Fruit fly (Drosophila melanogaster) whole organism, prepupa: Measurements from ENCODE around the gene Lsd-2.
A peak's percentile ranks its signal among the peaks of the same experiment; 100 is the strongest.

Experiments
- Blimp-1 ChIP-seq: fragments of 200-800 bp; sonication (Bioruptor generic); optimal IDR thresholded peaks from 3 replicates; lab custom pipeline; 2017; ENCODE audit warnings: missing biosample characterization, missing genetic modification characterization, mild to moderate bottlenecking, moderate library complexity, missing genetic modification reagents
- CG10631 ChIP-seq: fragments of 200-800 bp; sonication (Bioruptor generic); optimal IDR thresholded peaks from 2 replicates; lab custom pipeline; 2016; ENCODE audit warnings: missing biosample characterization, missing genetic modification characterization
- CG10669 ChIP-seq: fragments of 200-800 bp; sonication (Bioruptor generic); optimal IDR thresholded peaks from 3 replicates; lab custom pipeline; 2018; ENCODE audit warnings: missing biosample characterization, mild to moderate bottlenecking, missing genetic modification characterization, moderate library complexity
- CG11294 ChIP-seq: fragments of 200-800 bp; sonication (Bioruptor generic); IDR thresholded peaks from 2 replicates; pipeline ENCODE4 v1.3.6; 2022; ENCODE audit warnings: missing biosample characterization, missing genetic modification characterization
- CG11902 ChIP-seq: fragments of 200-800 bp; sonication (Bioruptor generic); optimal IDR thresholded peaks from 3 replicates; lab custom pipeline; 2016; ENCODE audit warnings: missing biosample characterization, missing genetic modification characterization
- CG15336 ChIP-seq: fragments of 200-800 bp; sonication (Bioruptor generic); IDR thresholded peaks from 2 replicates; pipeline ENCODE4 v1.3.6; 2022; ENCODE audit warnings: missing biosample characterization, missing genetic modification characterization
- CG16779 ChIP-seq: fragments of 200-800 bp; sonication (Bioruptor generic); optimal IDR thresholded peaks from 3 replicates; lab custom pipeline; 2017; ENCODE audit warnings: missing biosample characterization, mild to moderate bottlenecking, missing genetic modification characterization
- CG3032 ChIP-seq: fragments of 200-800 bp; optimal IDR thresholded peaks from 2 replicates; lab custom pipeline; 2019; ENCODE audit warnings: missing biosample characterization, mild to moderate bottlenecking, missing genetic modification characterization, moderate library complexity
- CG31627 ChIP-seq: fragments of 200-800 bp; sonication (Bioruptor generic); optimal IDR thresholded peaks from 3 replicates; lab custom pipeline; 2016; ENCODE audit warnings: missing biosample characterization, missing genetic modification characterization
- CG32006 ChIP-seq: fragments of 200-800 bp; sonication (Bioruptor generic); optimal IDR thresholded peaks from 3 replicates; lab custom pipeline; 2017; ENCODE audit warnings: missing biosample characterization, mild to moderate bottlenecking, missing genetic modification characterization
- CG34406 ChIP-seq: fragments of 200-800 bp; sonication (Bioruptor generic); optimal IDR thresholded peaks from 3 replicates; lab custom pipeline; 2016; ENCODE audit warnings: missing biosample characterization, missing genetic modification characterization
- CG3919 ChIP-seq: fragments of 200-800 bp; sonication (Bioruptor generic); optimal IDR thresholded peaks from 3 replicates; lab custom pipeline; 2016; ENCODE audit warnings: missing biosample characterization, missing genetic modification characterization
- CG4318 ChIP-seq: fragments of 200-800 bp; sonication (Bioruptor generic); optimal IDR thresholded peaks from 3 replicates; lab custom pipeline; 2017; ENCODE audit warnings: missing biosample characterization, mild to moderate bottlenecking, missing genetic modification characterization
- CG6163 ChIP-seq: fragments of 200-800 bp; sonication (Bioruptor generic); IDR thresholded peaks from 3 replicates; pipeline ENCODE4 v1.3.6; 2022; ENCODE audit warnings: missing biosample characterization, missing genetic modification characterization
- CG6276 ChIP-seq: fragments of 200-800 bp; sonication (Bioruptor generic); optimal IDR thresholded peaks from 2 replicates; lab custom pipeline; 2017; ENCODE audit warnings: missing biosample characterization, mild to moderate bottlenecking, missing genetic modification characterization
- CG6792 ChIP-seq: fragments of 200-800 bp; sonication (Bioruptor generic); optimal IDR thresholded peaks from 3 replicates; lab custom pipeline; 2016; ENCODE audit warnings: missing biosample characterization, missing genetic modification characterization
- CG6808 ChIP-seq: fragments of 200-800 bp; sonication (Bioruptor generic); optimal IDR thresholded peaks from 3 replicates; lab custom pipeline; 2017; ENCODE audit warnings: missing biosample characterization, missing genetic modification characterization, mild to moderate bottlenecking, moderate library complexity, missing genetic modification reagents
- CG6854 ChIP-seq: fragments of 200-800 bp; sonication (Bioruptor generic); optimal IDR thresholded peaks from 2 replicates; lab custom pipeline; 2017; ENCODE audit warnings: missing biosample characterization, mild to moderate bottlenecking, missing genetic modification characterization
- CG7368 ChIP-seq: fragments of 200-800 bp; sonication (Bioruptor generic); optimal IDR thresholded peaks from 3 replicates; lab custom pipeline; 2016; ENCODE audit warnings: missing biosample characterization, missing genetic modification characterization
- CG8319 ChIP-seq: fragments of 200-800 bp; sonication (Bioruptor generic); optimal IDR thresholded peaks from 3 replicates; lab custom pipeline; 2016; ENCODE audit warnings: missing biosample characterization, missing genetic modification characterization
- CG8632 ChIP-seq: fragments of 200-800 bp; sonication (Bioruptor generic); optimal IDR thresholded peaks from 3 replicates; lab custom pipeline; 2016; ENCODE audit warnings: missing biosample characterization, missing genetic modification characterization
- CG9139 ChIP-seq: fragments of 200-800 bp; sonication (Bioruptor generic); optimal IDR thresholded peaks from 3 replicates; lab custom pipeline; 2017; ENCODE audit warnings: missing biosample characterization, mild to moderate bottlenecking, missing genetic modification characterization
- Eip75B ChIP-seq: fragments of 200-800 bp; sonication (Bioruptor generic); optimal IDR thresholded peaks from 3 replicates; lab custom pipeline; 2016; ENCODE audit warnings: missing biosample characterization, missing genetic modification characterization
- Eip78C ChIP-seq: fragments of 200-800 bp; sonication (Bioruptor generic); peaks from one replicate; lab custom pipeline; 2016; ENCODE audit warnings: missing biosample characterization, missing genetic modification characterization
- Eip93F ChIP-seq: fragments of 200-800 bp; sonication (Bioruptor generic); optimal IDR thresholded peaks from 2 replicates; lab custom pipeline; 2016; ENCODE audit warnings: missing biosample characterization, mild to moderate bottlenecking, missing genetic modification characterization
- Ets21C ChIP-seq: fragments of 200-800 bp; sonication (Bioruptor generic); optimal IDR thresholded peaks from 3 replicates; lab custom pipeline; 2016; ENCODE audit warnings: missing biosample characterization, missing genetic modification characterization
- Ets96B ChIP-seq: fragments of 200-800 bp; optimal IDR thresholded peaks from 2 replicates; lab custom pipeline; 2019; ENCODE audit warnings: missing biosample characterization, mild to moderate bottlenecking, missing genetic modification characterization, moderate library complexity
- Gug ChIP-seq: fragments of 200-800 bp; sonication (Bioruptor generic); IDR thresholded peaks from 2 replicates; pipeline ENCODE4 v1.3.6; 2022; ENCODE audit warnings: missing biosample characterization, missing genetic modification characterization
- Hr38 ChIP-seq: sonication (Bioruptor generic); optimal IDR thresholded peaks from 2 replicates; lab custom pipeline; 2016; ENCODE audit warnings: missing biosample characterization, missing genetic modification characterization
- Hr39 ChIP-seq: fragments of 200-800 bp; sonication (Bioruptor generic); optimal IDR thresholded peaks from 2 replicates; lab custom pipeline; 2016; ENCODE audit warnings: missing biosample characterization, missing genetic modification characterization
- Hr4 ChIP-seq: fragments of 200-800 bp; sonication (Bioruptor generic); optimal IDR thresholded peaks from 3 replicates; lab custom pipeline; 2016; ENCODE audit warnings: missing biosample characterization, missing genetic modification characterization
- Lpt ChIP-seq: fragments of 200-800 bp; sonication (Bioruptor generic); optimal IDR thresholded peaks from 3 replicates; lab custom pipeline; 2016; ENCODE audit warnings: missing biosample characterization, missing genetic modification characterization
- Met ChIP-seq: fragments of 200-800 bp; sonication (Bioruptor generic); optimal IDR thresholded peaks from 3 replicates; lab custom pipeline; 2016; ENCODE audit warnings: missing biosample characterization, missing genetic modification characterization
- OdsH ChIP-seq: fragments of 200-800 bp; sonication (Bioruptor generic); optimal IDR thresholded peaks from 3 replicates; lab custom pipeline; 2016; ENCODE audit warnings: missing biosample characterization, missing genetic modification characterization
- Smox ChIP-seq: fragments of 200-800 bp; sonication (Bioruptor generic); optimal IDR thresholded peaks from 3 replicates; lab custom pipeline; 2016; ENCODE audit warnings: missing biosample characterization, missing genetic modification characterization
- Sox102F ChIP-seq: fragments of 200-800 bp; sonication (Bioruptor generic); optimal IDR thresholded peaks from 2 replicates; lab custom pipeline; 2016; ENCODE audit warnings: missing biosample characterization, mild to moderate bottlenecking, missing genetic modification characterization
- Sox14 ChIP-seq: fragments of 200-800 bp; sonication (Bioruptor generic); optimal IDR thresholded peaks from 3 replicates; lab custom pipeline; 2016; ENCODE audit warnings: missing biosample characterization, missing genetic modification characterization
- acj6 ChIP-seq: fragments of 200-800 bp; sonication (Bioruptor generic); optimal IDR thresholded peaks from 3 replicates; lab custom pipeline; 2016; ENCODE audit warnings: missing biosample characterization, missing genetic modification characterization
- dac ChIP-seq: fragments of 200-800 bp; sonication (Bioruptor generic); optimal IDR thresholded peaks from 2 replicates; lab custom pipeline; 2017; ENCODE audit warnings: missing biosample characterization, mild to moderate bottlenecking, missing genetic modification characterization
- dsx ChIP-seq: fragments of 200-800 bp; optimal IDR thresholded peaks from 3 replicates; lab custom pipeline; 2019; ENCODE audit warnings: missing biosample characterization, mild to moderate bottlenecking, missing genetic modification characterization, moderate library complexity; ENCODE audit not compliant: poor library complexity, severe bottlenecking
- esn ChIP-seq: fragments of 200-800 bp; sonication (Bioruptor generic); optimal IDR thresholded peaks from 2 replicates; lab custom pipeline; 2016; ENCODE audit warnings: missing biosample characterization, mild to moderate bottlenecking, missing genetic modification characterization, moderate library complexity
- fd85E ChIP-seq: fragments of 200-800 bp; sonication (Bioruptor generic); optimal IDR thresholded peaks from 3 replicates; lab custom pipeline; 2016; ENCODE audit warnings: missing biosample characterization, missing genetic modification characterization
- fkh ChIP-seq: fragments of 200-800 bp; sonication (Bioruptor generic); optimal IDR thresholded peaks from 3 replicates; lab custom pipeline; 2017; ENCODE audit warnings: missing biosample characterization, mild to moderate bottlenecking, missing genetic modification characterization, moderate library complexity
- net ChIP-seq: fragments of 200-800 bp; sonication (Bioruptor generic); optimal IDR thresholded peaks from 3 replicates; lab custom pipeline; 2016; ENCODE audit warnings: missing biosample characterization, missing genetic modification characterization
- ss ChIP-seq, 2 experiments: fragments of 200-800 bp; sonication (Bioruptor generic); optimal IDR thresholded peaks; 2 replicates in 1 of 2; 3 replicates in 1 of 2; lab custom pipeline; 2017 to 2018; ENCODE audit warnings: mild to moderate bottlenecking in 2 of 2, missing biosample characterization in 2 of 2, missing genetic modification characterization in 2 of 2, moderate library complexity in 1 of 2
- topi ChIP-seq: fragments of 200-800 bp; sonication (Bioruptor generic); optimal IDR thresholded peaks from 3 replicates; lab custom pipeline; 2016; ENCODE audit warnings: missing biosample characterization, missing genetic modification characterization

The Lsd-2 gene

dm6 chrX:15043700-15044225 lies 32.3 kb downstream of the Lsd-2 start, which contains the start of gene CG5541 (continued):
- TF ChIP-seq Ets96B (tag; lab: Kevin White, UChicago) (no peak), CG3919 (GFP tag; lab: Kevin White, UChicago) (peak; percentile 20), Hr38 (GFP tag; lab: Kevin White, UChicago) (no peak), CG7368 (GFP tag; lab: Kevin White, UChicago) (no peak), esn (GFP tag; lab: Kevin White, UChicago) (peak; percentile 48), Hr39 (GFP tag; lab: Kevin White, UChicago) (no peak), CG11902 (GFP tag; lab: Kevin White, UChicago) (no peak), CG9139 (no peak), acj6 (GFP tag; lab: Kevin White, UChicago) (peak; percentile 14), dsx (GFP tag; lab: Kevin White, UChicago) (peak; percentile 18), ss (GFP tag; optimal IDR thresholded peaks at IDR 0.05; lab: Kevin White, UChicago) (peak; percentile 45 to 53), Gug (GFP tag; lab: Robert Waterston, UW) (no peak), CG10669 (GFP tag; lab: Kevin White, UChicago) (peak; percentile 16), Sox14 (GFP tag; lab: Kevin White, UChicago) (no peak), Hr4 (no peak), CG10631 (GFP tag; lab: Kevin White, UChicago) (no peak), Ets21C (GFP tag; lab: Kevin White, UChicago) (no peak), CG31627 (GFP tag; lab: Kevin White, UChicago) (no peak), CG16779 (tag; lab: Kevin White, UChicago) (no peak)

- TF ChIP-seq CG6276 (GFP tag; lab: Kevin White, UChicago) (peak; percentile 79), CG8319 (GFP tag; lab: Kevin White, UChicago) (peak; percentile 12), CG7368 (GFP tag; lab: Kevin White, UChicago) (peak; percentile 70), OdsH (peak; percentile 82), CG9139 (peak; percentile 12), CG6854 (GFP tag; lab: Kevin White, UChicago) (no peak), topi (GFP tag; lab: Kevin White, UChicago) (peak; percentile 84), CG8632 (GFP tag; lab: Kevin White, UChicago) (peak; percentile 78), CG6792 (GFP tag; lab: Kevin White, UChicago) (peak; percentile 82), CG3032 (tag; lab: Kevin White, UChicago) (peak; percentile 52), fkh (GFP tag; lab: Kevin White, UChicago) (peak; percentile 95), Smox (GFP tag; lab: Kevin White, UChicago) (peak; percentile 81), CG4318 (GFP tag; lab: Kevin White, UChicago) (peak; percentile 57), Hr4 (peak; percentile 85), Eip78C (GFP tag; lab: Kevin White, UChicago) (peak; percentile 94), Gug (GFP tag; lab: Robert Waterston, UW) (peak; percentile 87), Blimp-1 (GFP tag; lab: Kevin White, UChicago) (peak; percentile 12), acj6 (GFP tag; lab: Kevin White, UChicago) (peak; percentile 80), Lpt (GFP tag; lab: Kevin White, UChicago) (peak; percentile 73), CG6163 (peak; percentile 94), ss (GFP tag; optimal IDR thresholded peaks at IDR 0.05; lab: Kevin White, UChicago) (no peak), fd85E (GFP tag; lab: Kevin White, UChicago) (no peak), Ets96B (tag; lab: Kevin White, UChicago) (peak; percentile 74), net (GFP tag; lab: Kevin White, UChicago) (peak; percentile 82), Eip93F (GFP tag; lab: Kevin White, UChicago) (peak; percentile 68), dac (GFP tag; lab: Kevin White, UChicago) (peak; percentile 50), CG31627 (GFP tag; lab: Kevin White, UChicago) (peak; percentile 82), Met (GFP tag; lab: Kevin White, UChicago) (peak; percentile 82), CG32006 (GFP tag; lab: Kevin White, UChicago) (peak; percentile 88), Sox102F (peak; percentile 80), dsx (GFP tag; lab: Kevin White, UChicago) (peak; percentile 40), CG6808 (GFP tag; lab: Kevin White, UChicago) (no peak), esn (GFP tag; lab: Kevin White, UChicago) (peak; percentile 87), CG15336 (GFP tag; lab: Robert Waterston, UW) (peak; percentile 93), CG11294 (GFP tag; lab: Robert Waterston, UW) (peak; percentile 77), Eip75B (GFP tag; lab: Kevin White, UChicago) (peak; percentile 80), CG34406 (GFP tag; lab: Kevin White, UChicago) (peak; percentile 74)
Measured at dm6 chrX:15043013-15043699, 32.9 kb downstream of the Lsd-2 start.
